Worm (Caenorhabditis elegans): ENCODE results near the gene cdh-9.

DNA sequence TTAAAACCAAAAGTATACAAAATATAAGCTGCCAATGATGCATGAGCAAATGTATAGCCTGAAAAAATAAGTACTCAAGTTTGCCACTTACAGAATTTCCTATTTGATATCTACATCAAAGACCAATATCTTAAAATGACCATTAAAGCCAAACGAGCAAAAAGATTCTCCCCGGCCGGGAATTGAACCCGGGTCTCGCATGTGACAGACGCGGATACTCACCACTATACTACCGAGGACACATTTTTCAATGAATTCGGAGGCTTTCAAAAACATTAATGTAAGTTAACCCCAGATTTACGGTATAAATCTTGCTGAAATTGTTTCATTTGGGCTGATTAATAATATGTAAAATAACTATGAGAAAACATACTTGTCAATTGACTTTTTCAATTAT lies 23.1 kb downstream of the cdh-9 start:
- TF ChIP-seq nhr-237 (tag; optimal IDR thresholded peaks at IDR 0.05) (no peak), ama-1 (optimal IDR thresholded peaks at IDR 0.05) (no peak), dmd-4 (tag; optimal IDR thresholded peaks at IDR 0.05) (no peak), aly-2 (tag; optimal IDR thresholded peaks at IDR 0.05) (no peak)

Measured in whole organism, L2 larva.